Fruit fly (Drosophila melanogaster): ENCODE results near the gene Alg1.

The Alg1 gene

dm6 chr3R:17798211-17798737, 12.7 kb downstream of the Alg1 start, which contains the start of gene CG7379 (continued):
- TF ChIP-seq slou (GFP tag; optimal IDR thresholded peaks at IDR 0.05) (peak; percentile 75), Dek (tag; optimal IDR thresholded peaks at IDR 0.05) (peak; percentile 40), CG2199 (GFP tag; IDR thresholded peaks at IDR 0.05) (peak; percentile 62; the same call in 1 of the 3 replicates), en (GFP tag; optimal IDR thresholded peaks at IDR 0.05) (peak; percentile 5), CG13287 (GFP tag; IDR thresholded peaks at IDR 0.05; ENCODE audit: partially characterized antibody) (no peak; the same call in 1 of the 2 replicates), cato (GFP tag; optimal IDR thresholded peaks at IDR 0.05; ENCODE audit: borderline replicate concordance) (peak; percentile 83), CG17385 (GFP tag; optimal IDR thresholded peaks at IDR 0.05) (peak; percentile 83), gsb (GFP tag; IDR thresholded peaks at IDR 0.05) (peak; percentile 60; the same call in 1 of the 2 replicates), bbx (GFP tag; IDR thresholded peaks at IDR 0.05; ENCODE audit: partially characterized antibody) (0 out of 2 replicates have a peak, but pooled peaks have one; percentile 33), ranshi (GFP tag; IDR thresholded peaks at IDR 0.05) (peak; percentile 79; the same call in 1 of the 2 replicates), sc (optimal IDR thresholded peaks at IDR 0.05) (no peak), sc (GFP tag; optimal IDR thresholded peaks at IDR 0.05) (peak; percentile 46), Ada2b (GFP tag; IDR thresholded peaks at IDR 0.05) (peak; percentile 38), ac (GFP tag; optimal IDR thresholded peaks at IDR 0.05) (no peak), CG32532 (GFP tag; IDR thresholded peaks at IDR 0.05) (peak; percentile 87), Stat92E (GFP tag; optimal IDR thresholded peaks at IDR 0.05) (no peak), wek (GFP tag; optimal IDR thresholded peaks at IDR 0.05) (no peak), Camta (GFP tag; optimal IDR thresholded peaks at IDR 0.05) (peak; percentile 77), ERR (GFP tag; optimal IDR thresholded peaks at IDR 0.05) (peak; percentile 76), CG4730 (GFP tag; IDR thresholded peaks at IDR 0.05) (peak; percentile 62), chinmo (GFP tag; IDR thresholded peaks at IDR 0.05; ENCODE audit: partially characterized antibody) (no peak), D (optimal IDR thresholded peaks at IDR 0.05) (no peak), D (GFP tag; optimal IDR thresholded peaks at IDR 0.05) (peak; percentile 72), CG12391 (tag; optimal IDR thresholded peaks at IDR 0.05) (peak; percentile 78), Mes4 (GFP tag; optimal IDR thresholded peaks at IDR 0.05) (peak; percentile 16), oc (tag; optimal IDR thresholded peaks at IDR 0.05) (no peak), CHES-1-like (GFP tag; optimal IDR thresholded peaks at IDR 0.05) (peak; percentile 77), D19B (GFP tag; optimal IDR thresholded peaks at IDR 0.05) (peak; percentile 70), CG42726 (GFP tag; IDR thresholded peaks at IDR 0.05; ENCODE audit: partially characterized antibody) (no peak), CG8478 (optimal IDR thresholded peaks at IDR 0.05) (peak; percentile 57), CG12104 (GFP tag; optimal IDR thresholded peaks at IDR 0.05) (peak; percentile 77), jing (GFP tag; optimal IDR thresholded peaks at IDR 0.05) (no peak), CG8765 (GFP tag; IDR thresholded peaks at IDR 0.05) (peak; percentile 45), schlank (tag; optimal IDR thresholded peaks at IDR 0.05) (peak; percentile 60), trh (GFP tag; optimal IDR thresholded peaks at IDR 0.05) (peak; percentile 41), CG12769 (tag; optimal IDR thresholded peaks at IDR 0.05) (no peak), CG3065 (GFP tag; optimal IDR thresholded peaks at IDR 0.05) (peak; percentile 58), zfh1 (GFP tag; IDR thresholded peaks at IDR 0.05) (peak; percentile 88), dan (GFP tag; IDR thresholded peaks at IDR 0.05) (no peak), CG32767 (GFP tag; IDR thresholded peaks at IDR 0.05) (peak; percentile 78), Myb (GFP tag; optimal IDR thresholded peaks at IDR 0.05) (peak; percentile 84), CG15479 (GFP tag; optimal IDR thresholded peaks at IDR 0.05) (peak; percentile 6), bsh (GFP tag; optimal IDR thresholded peaks at IDR 0.05) (peak; percentile 43 to 60), tio (GFP tag; optimal IDR thresholded peaks at IDR 0.05) (peak; percentile 72), CG9876 (GFP tag; optimal IDR thresholded peaks at IDR 0.05) (peak; percentile 61), B-H2 (GFP tag; optimal IDR thresholded peaks at IDR 0.05) (peak; percentile 94), cg (GFP tag; optimal IDR thresholded peaks at IDR 0.05) (peak; percentile 95), CG17361 (GFP tag; IDR thresholded peaks at IDR 0.05) (peak; percentile 86), CG31388 (GFP tag; optimal IDR thresholded peaks at IDR 0.05) (peak; percentile 75), Xbp1 (GFP tag; optimal IDR thresholded peaks at IDR 0.05) (peak; percentile 88), sim (GFP tag; IDR thresholded peaks at IDR 0.05) (no peak)
